Fruit fly (Drosophila melanogaster) Kc167 (cell line): ENCODE results near the gene CG14024.

Experiments
- Myc ChIP-seq: fragments of >200 bp; optimal IDR thresholded peaks from 2 replicates; lab custom pipeline; 2017; ENCODE audit warnings: missing external identifiers
- Sin3A ChIP-seq: fragments of >200 bp; optimal IDR thresholded peaks from 2 replicates; lab custom pipeline; 2018; ENCODE audit warnings: missing external identifiers
- insv ChIP-seq: fragments of >200 bp; optimal IDR thresholded peaks from 3 replicates; lab custom pipeline; 2018; ENCODE audit warnings: missing external identifiers
- psq ChIP-seq: fragments of >200 bp; optimal IDR thresholded peaks from 2 replicates; lab custom pipeline; 2017; ENCODE audit warnings: missing external identifiers

dm6 chr2L:5271081-5271480 lies 43.6 kb downstream of the CG14024 start, which contains the start of gene tkv:
- TF ChIP-seq Sin3A, result no peak
- no peak for TF ChIP-seq psq (lab: Kevin White, UChicago)
- no peak for TF ChIP-seq Myc (lab: Kevin White, UChicago)
- TF ChIP-seq insv, result no peak
